Worm (Caenorhabditis elegans): Measurements from ENCODE around the gene F52B11.5.

DNA sequence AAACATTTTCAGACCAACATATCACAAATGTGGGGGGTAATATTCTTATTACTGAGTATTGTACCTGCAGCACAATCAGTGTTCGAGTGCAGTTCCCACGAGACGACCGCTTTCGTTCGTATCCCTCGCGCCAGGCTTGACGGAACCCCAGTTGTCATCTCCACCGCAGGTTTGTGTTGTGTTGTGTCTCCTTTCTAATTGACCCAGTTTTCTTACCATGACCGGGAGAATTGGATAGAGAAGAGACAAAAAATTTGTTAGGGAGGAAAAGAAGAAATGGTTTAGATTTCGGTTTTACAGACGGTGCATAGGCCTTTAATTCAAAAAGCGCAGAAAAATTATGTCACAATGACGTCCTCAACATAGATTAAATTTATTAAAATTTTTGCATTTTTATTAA, 11.8 kb downstream of the F52B11.5 start, which contains the start of gene noah-2:
- TF ChIP-seq daf-12 (tag; optimal IDR thresholded peaks at IDR 0.05): no peak
- no peak for TF ChIP-seq dpl-1 (GFP tag; optimal IDR thresholded peaks at IDR 0.05)

Measured in whole organism, L4 larva.